Worm (Caenorhabditis elegans) whole organism, L2 larva: ENCODE measurements around the gene arp-6.
A peak's percentile ranks its signal among the peaks of the same experiment; 100 is the strongest.

ENCODE experiments used
- R02D3.7 ChIP-seq: fragments of 150-350 bp; optimal IDR thresholded peaks from 2 replicates; lab custom pipeline; 2014; ENCODE audit warnings: missing biosample characterization, missing genetic modification characterization
- ama-1 ChIP-seq: fragments of 150-350 bp; optimal IDR thresholded peaks from 2 replicates; lab custom pipeline; 2018; ENCODE audit warnings: inconsistent platforms
- blmp-1 ChIP-seq: sonication (generic microtip); optimal IDR thresholded peaks from 2 replicates; lab custom pipeline; 2017; ENCODE audit warnings: missing genetic modification characterization, mild to moderate bottlenecking, missing compliant biosample characterization, antibody characterized with exemption, moderate library complexity; ENCODE audit not compliant: insufficient read depth
- ceh-82 ChIP-seq: fragments of 150-350 bp; optimal IDR thresholded peaks from 2 replicates; lab custom pipeline; 2014; ENCODE audit warnings: missing biosample characterization, missing genetic modification characterization
- fos-1 ChIP-seq: fragments of 150-350 bp; optimal IDR thresholded peaks from 2 replicates; lab custom pipeline; 2014; ENCODE audit warnings: missing biosample characterization, missing genetic modification characterization
- lsy-2 ChIP-seq, 2 experiments: fragments of 150-350 bp in 1 of 2; sonication (generic microtip) in 1 of 2; optimal IDR thresholded peaks; 2 replicates each; lab custom pipeline; 2014 to 2017; ENCODE audit warnings: missing biosample characterization in 2 of 2, missing genetic modification characterization in 2 of 2
- mab-5 ChIP-seq: fragments of 150-350 bp; optimal IDR thresholded peaks from 2 replicates; lab custom pipeline; 2014; ENCODE audit warnings: missing biosample characterization, missing genetic modification characterization
- mdl-1 ChIP-seq, 2 experiments: fragments of 150-350 bp in 1 of 2; sonication (generic microtip) in 1 of 2; optimal IDR thresholded peaks; 2 replicates each; lab custom pipeline; 2017; ENCODE audit warnings: missing biosample characterization in 2 of 2, missing genetic modification characterization in 2 of 2
- nhr-77 ChIP-seq: fragments of 150-350 bp; optimal IDR thresholded peaks from 2 replicates; lab custom pipeline; 2014; ENCODE audit warnings: missing biosample characterization, missing genetic modification characterization
- unc-62 ChIP-seq: fragments of 150-350 bp; optimal IDR thresholded peaks from 2 replicates; lab custom pipeline; 2014; ENCODE audit warnings: missing biosample characterization, missing genetic modification reagents, missing genetic modification characterization

DNA sequence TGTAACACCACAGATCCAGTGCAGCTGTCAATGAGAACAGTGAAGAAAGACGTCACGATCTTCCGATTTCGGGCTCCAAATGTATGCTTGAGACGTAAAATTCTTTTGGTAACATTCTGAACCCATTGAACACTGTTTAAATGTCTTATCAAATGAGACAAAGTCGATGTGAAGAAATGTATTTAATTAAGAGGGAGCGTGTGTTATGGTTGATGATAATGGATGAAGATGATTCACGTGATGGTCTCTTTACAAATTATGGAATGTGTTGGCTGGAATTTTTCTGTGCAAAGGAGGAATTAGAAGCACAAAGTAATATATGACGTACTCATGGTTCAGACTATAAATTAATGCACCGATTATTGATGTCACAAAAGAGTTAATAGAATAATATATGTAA lies 30.2 kb downstream of the arp-6 start:
- TF ChIP-seq mdl-1 (tag; optimal IDR thresholded peaks at IDR 0.05; lab: Kevin White, UChicago), result no peak
- TF ChIP-seq fos-1 (tag; lab: Kevin White, UChicago), result peak; percentile 17
- TF ChIP-seq blmp-1, result no peak
- TF ChIP-seq unc-62 (GFP tag; lab: Kevin White, UChicago), result no peak
- no peak for TF ChIP-seq ama-1 (lab: Kevin White, UChicago)
- TF ChIP-seq mab-5 (tag; lab: Kevin White, UChicago), result no peak
- no peak for TF ChIP-seq ceh-82 (tag; lab: Kevin White, UChicago)
- TF ChIP-seq R02D3.7, result no peak
- TF ChIP-seq lsy-2 (tag; optimal IDR thresholded peaks at IDR 0.05; lab: Kevin White, UChicago), result no peak
- TF ChIP-seq nhr-77, result no peak
